Fruit fly (Drosophila melanogaster): Measurements from ENCODE around the gene PIG-P.

The PIG-P gene

DNA sequence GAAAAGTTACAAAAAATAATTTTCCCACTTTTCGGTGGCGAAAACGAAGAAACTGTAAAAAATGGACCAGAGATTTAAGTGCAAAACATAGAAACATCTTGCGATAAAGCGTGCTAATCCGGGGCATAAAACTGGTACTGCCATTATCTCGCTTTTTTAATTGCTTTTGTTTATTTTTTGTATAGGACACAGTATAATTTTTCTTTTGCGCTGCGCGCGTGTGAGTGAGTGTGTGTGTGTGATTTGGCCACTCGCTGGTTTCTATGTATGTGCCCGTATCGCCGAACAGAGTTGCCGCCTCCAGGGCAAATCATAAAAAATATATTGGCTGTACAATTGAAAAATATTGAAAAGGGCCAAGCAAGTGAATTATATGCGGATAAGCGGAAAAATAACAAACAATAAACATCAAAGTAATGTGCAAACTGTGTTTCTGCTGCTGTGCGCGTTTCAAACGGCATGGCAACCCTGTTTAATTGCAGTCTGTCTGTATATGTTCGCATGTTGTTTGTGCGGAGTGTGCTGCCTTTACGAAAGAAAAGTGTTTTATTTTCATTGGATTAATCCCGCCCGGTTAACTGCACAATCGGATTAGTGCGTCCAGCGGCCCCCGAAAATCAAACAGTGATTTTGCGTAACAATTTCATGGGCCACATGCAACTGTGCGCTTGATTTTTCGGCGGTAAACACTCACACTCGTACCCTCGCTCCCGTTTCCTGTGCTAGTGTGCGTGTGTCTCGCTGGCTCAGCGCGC is 15.7 kb downstream of the PIG-P start (continued):
- TF ChIP-seq CG12155 (GFP tag; optimal IDR thresholded peaks at IDR 0.05) (peak; percentile 99), Atf6 (GFP tag; IDR thresholded peaks at IDR 0.05) (peak; percentile 96), CG11560 (tag; IDR thresholded peaks at IDR 0.05) (peak; percentile 89), BEAF-32 (GFP tag; optimal IDR thresholded peaks at IDR 0.05) (peak; percentile 27), CG1603 (tag; optimal IDR thresholded peaks at IDR 0.05) (peak; percentile 98), CG10274 (GFP tag; optimal IDR thresholded peaks at IDR 0.05) (peak; percentile 86), ind (GFP tag; optimal IDR thresholded peaks at IDR 0.05) (peak; percentile 98), bcd (GFP tag; optimal IDR thresholded peaks at IDR 0.05) (peak; percentile 96), NC2α (GFP tag; optimal IDR thresholded peaks at IDR 0.05) (peak; percentile 96), sqz (GFP tag; optimal IDR thresholded peaks at IDR 0.05) (peak; percentile 89), Mes4 (GFP tag; optimal IDR thresholded peaks at IDR 0.05) (peak; percentile 96), CG2129 (GFP tag; IDR thresholded peaks at IDR 0.05; ENCODE audit: partially characterized antibody) (no peak), gcm (GFP tag; optimal IDR thresholded peaks at IDR 0.05) (peak; percentile 95), jing (GFP tag; optimal IDR thresholded peaks at IDR 0.05) (peak; percentile 96), wek (GFP tag; optimal IDR thresholded peaks at IDR 0.05) (peak; percentile 85), Max (GFP tag; optimal IDR thresholded peaks at IDR 0.05) (peak; percentile 96), br (optimal IDR thresholded peaks at IDR 0.05) (no peak), CG3847 (GFP tag; IDR thresholded peaks at IDR 0.05) (peak; percentile 96), CG3995 (GFP tag; optimal IDR thresholded peaks at IDR 0.05) (peak; percentile 83), lbe (GFP tag; optimal IDR thresholded peaks at IDR 0.05) (peak; percentile 92), bbx (GFP tag; IDR thresholded peaks at IDR 0.05; ENCODE audit: partially characterized antibody) (no peak), gro (GFP tag; optimal IDR thresholded peaks at IDR 0.05) (peak; percentile 99), Mad (GFP tag; optimal IDR thresholded peaks at IDR 0.05) (peak; percentile 95), insv (GFP tag; optimal IDR thresholded peaks at IDR 0.05) (peak; percentile 59 to 64), CG18011 (GFP tag; optimal IDR thresholded peaks at IDR 0.05) (peak; percentile 90), CG10654 (GFP tag; optimal IDR thresholded peaks at IDR 0.05) (peak; percentile 97), ara (GFP tag; IDR thresholded peaks at IDR 0.05) (peak; percentile 98), CG1647 (GFP tag; optimal IDR thresholded peaks at IDR 0.05) (peak; percentile 96), exex (tag; optimal IDR thresholded peaks at IDR 0.05) (peak; percentile 74), unc-4 (GFP tag; IDR thresholded peaks at IDR 0.05; ENCODE audit: partially characterized antibody) (no peak), vnd (GFP tag; IDR thresholded peaks at IDR 0.05; ENCODE audit: partially characterized antibody) (no peak), trem (tag; optimal IDR thresholded peaks at IDR 0.05) (peak; percentile 87), cas (GFP tag; IDR thresholded peaks at IDR 0.05) (peak; percentile 88), CG11085 (GFP tag; IDR thresholded peaks at IDR 0.05) (peak; percentile 93), h (optimal IDR thresholded peaks at IDR 0.05) (no peak), usp (GFP tag; optimal IDR thresholded peaks at IDR 0.05) (no peak), Lhr (GFP tag; optimal IDR thresholded peaks at IDR 0.05) (peak; percentile 88), fru (optimal IDR thresholded peaks at IDR 0.05) (peak; percentile 51), Pdp1 (GFP tag; optimal IDR thresholded peaks at IDR 0.05) (peak; percentile 96 to 97), jigr1 (GFP tag; IDR thresholded peaks at IDR 0.05) (peak; percentile 91), CG12219 (GFP tag; optimal IDR thresholded peaks at IDR 0.05) (peak; percentile 96), Six4 (GFP tag; optimal IDR thresholded peaks at IDR 0.05) (peak; percentile 96), Sox102F (GFP tag; optimal IDR thresholded peaks at IDR 0.05) (peak; percentile 98), Med (GFP tag) (peak; percentile 100), hth (optimal IDR thresholded peaks at IDR 0.05) (no peak), CG12104 (GFP tag; optimal IDR thresholded peaks at IDR 0.05) (peak; percentile 92), CG8281 (tag; optimal IDR thresholded peaks at IDR 0.05) (peak; percentile 81), CG9797 (GFP tag; optimal IDR thresholded peaks at IDR 0.05) (peak; percentile 36), dysf (GFP tag; IDR thresholded peaks at IDR 0.05) (peak; percentile 99), her (GFP tag; optimal IDR thresholded peaks at IDR 0.05) (peak; percentile 95), tin (GFP tag; optimal IDR thresholded peaks at IDR 0.05) (peak; percentile 97)

Measured in whole organism, embryonic.